Worm (Caenorhabditis elegans) whole organism, L4/young adult: ENCODE results near the gene srj-8.

ENCODE experiments used
- dao-5 ChIP-seq: sonication (generic microtip); optimal IDR thresholded peaks from 2 replicates; lab custom pipeline; 2016; ENCODE audit warnings: missing genotype, missing genetic modification characterization, moderate library complexity, missing compliant biosample characterization
- him-1 ChIP-seq: sonication (generic microtip); optimal IDR thresholded peaks from 2 replicates; lab custom pipeline; 2016; ENCODE audit warnings: missing genotype, missing genetic modification reagents, missing genetic modification characterization, missing compliant biosample characterization

DNA sequence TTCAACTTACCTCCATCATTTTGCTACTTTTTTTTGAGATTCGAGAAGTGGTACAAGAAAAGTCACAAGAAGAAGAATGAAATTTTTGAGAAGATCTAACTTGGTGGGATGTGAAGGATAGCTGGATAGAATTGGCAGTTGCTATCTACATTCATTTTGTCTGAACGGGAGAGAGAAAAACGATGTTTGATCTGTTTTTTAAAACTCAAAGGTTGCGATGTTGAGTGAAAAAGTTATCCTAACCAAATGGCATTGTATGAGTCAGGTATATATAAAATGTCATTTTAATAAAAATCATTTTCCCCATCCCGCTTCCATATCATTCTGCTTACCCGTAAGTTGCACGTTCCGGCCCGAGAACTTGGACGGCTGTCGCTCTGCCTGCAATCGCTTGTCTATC lies 41.7 kb downstream of the srj-8 start, which contains the start of gene F35F10.6:
- TF ChIP-seq him-1: no peak
- TF ChIP-seq dao-5 (tag; lab: Kevin White, UChicago): no peak
